Worm (Caenorhabditis elegans): ENCODE data around the gene dyf-17.

The dyf-17 gene

ce11 chrV:19152328-19152727 lies 25.0 kb downstream of the dyf-17 start, which contains the start of gene Y39B6A.69:
Gene Y39B6A.69, minus strand, starts transcription at chrV:19152428.
- TF ChIP-seq efl-1 (GFP tag; optimal IDR thresholded peaks at IDR 0.05) (no peak), ceh-79 (tag; optimal IDR thresholded peaks at IDR 0.05) (no peak), K12H6.12 (tag; optimal IDR thresholded peaks at IDR 0.05) (no peak)

DNA sequence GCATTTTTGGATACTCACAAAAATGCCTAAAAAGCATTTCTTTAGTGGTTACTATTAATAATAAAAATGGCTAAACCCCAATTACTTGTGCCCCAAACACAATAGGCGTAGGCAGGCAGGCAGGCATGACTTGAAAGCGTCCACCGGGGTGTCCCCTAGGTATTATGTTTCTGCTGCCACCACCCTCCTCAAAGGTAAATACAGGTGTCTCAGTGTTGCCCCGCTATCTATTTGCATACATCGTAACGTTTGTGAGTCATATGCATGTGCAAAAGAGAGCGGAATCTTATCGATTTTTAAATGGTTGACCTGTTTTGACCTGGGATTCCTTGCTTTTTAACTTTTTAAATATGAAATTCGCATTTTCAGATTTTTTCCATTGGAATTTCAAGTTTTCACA lies 25.9 kb downstream of the dyf-17 start:
- TF ChIP-seq snpc-4 (GFP tag; optimal IDR thresholded peaks at IDR 0.05) (no peak), snpc-4 (tag; optimal IDR thresholded peaks at IDR 0.05) (no peak), zim-3 (tag; optimal IDR thresholded peaks at IDR 0.05) (no peak), F22D6.2 (tag; optimal IDR thresholded peaks at IDR 0.05) (no peak), ztf-28 (GFP tag; IDR thresholded peaks at IDR 0.05) (no peak), egl-18 (GFP tag; IDR thresholded peaks at IDR 0.05) (no peak), F52B5.7 (tag; optimal IDR thresholded peaks at IDR 0.05) (no peak), Y53F4B.3 (GFP tag; IDR thresholded peaks at IDR 0.05) (no peak)

DNA sequence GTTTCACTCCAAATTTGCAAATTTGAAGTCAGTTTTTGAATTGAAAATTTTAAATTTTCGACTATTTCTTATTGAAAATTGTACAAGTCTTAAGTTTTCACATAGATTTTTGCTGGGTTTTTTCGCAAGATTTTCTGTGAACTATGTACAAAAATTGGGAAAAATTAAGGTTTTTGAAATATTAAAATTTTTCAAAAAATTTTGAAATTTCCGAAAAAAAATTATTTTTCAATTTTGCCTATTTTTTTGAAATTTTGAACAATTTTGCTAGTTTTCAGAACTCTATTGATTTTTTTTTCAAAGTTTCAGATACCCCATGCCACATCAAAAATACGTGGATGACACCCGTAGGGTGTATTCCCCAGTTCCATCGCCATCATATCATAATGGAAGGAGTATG lies 26.5 kb downstream of the dyf-17 start, which contains the start of gene tsp-13:
Gene tsp-13 (plus strand): TSS at position 301 of the 400 bp plus-strand sequence.
- TF ChIP-seq nfya-2 (GFP tag; IDR thresholded peaks at IDR 0.05), result no peak
- TF ChIP-seq Y67H2A.10 (GFP tag; conservative IDR thresholded peaks at IDR 0.05), result no peak
- TF ChIP-seq snpc-1.3 (tag; optimal IDR thresholded peaks at IDR 0.05; ENCODE audit: insufficient read depth), result no peak
- TF ChIP-seq F39B2.1 (GFP tag; IDR thresholded peaks at IDR 0.05), result no peak
- TF ChIP-seq ceh-100 (GFP tag; IDR thresholded peaks at IDR 0.05), result no peak
- no peak for TF ChIP-seq unc-62 (GFP tag; optimal IDR thresholded peaks at IDR 0.05)
- TF ChIP-seq F52B5.7 (tag; optimal IDR thresholded peaks at IDR 0.05), result no peak
- no peak for TF ChIP-seq chd-7 (tag; optimal IDR thresholded peaks at IDR 0.05)
- TF ChIP-seq lin-26 (GFP tag; IDR thresholded peaks at IDR 0.05), result no peak
- no peak for TF ChIP-seq zim-3 (tag; optimal IDR thresholded peaks at IDR 0.05)
- no peak for TF ChIP-seq Y79H2A.3 (GFP tag; conservative IDR thresholded peaks at IDR 0.05)
- TF ChIP-seq athp-1 (tag; optimal IDR thresholded peaks at IDR 0.05), result no peak
- no peak for TF ChIP-seq lag-1 (GFP tag; IDR thresholded peaks at IDR 0.05)
- TF ChIP-seq ztf-26 (tag; optimal IDR thresholded peaks at IDR 0.05), result no peak
- no peak for TF ChIP-seq ekl-4 (GFP tag; IDR thresholded peaks at IDR 0.05)

DNA sequence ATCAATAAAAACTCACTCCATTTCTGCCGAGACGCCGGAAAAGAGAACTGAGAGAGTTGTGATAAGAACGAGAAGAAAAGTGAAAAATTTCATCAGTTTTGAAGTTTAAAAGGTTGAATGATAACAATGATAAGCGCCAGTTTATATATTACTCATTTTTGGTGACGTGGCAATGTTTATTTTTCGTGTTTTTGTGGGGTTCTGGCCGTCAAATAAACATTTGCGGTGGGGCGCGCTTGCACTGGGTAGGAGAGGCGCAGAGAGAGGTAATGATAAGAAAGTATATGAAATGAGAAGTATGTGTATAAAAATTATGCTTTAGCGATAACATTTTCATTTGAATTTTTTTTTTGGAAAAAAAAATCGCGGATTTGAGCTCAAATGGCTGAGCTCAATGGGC lies 31.3 kb downstream of the dyf-17 start, which contains the start of gene Y39B6A.5:
Gene Y39B6A.5 (minus strand): TSS at position 214 of the 400 bp plus-strand sequence.
- TF ChIP-seq F49E8.2 (tag; optimal IDR thresholded peaks at IDR 0.05; ENCODE audit: insufficient read depth) (no peak), rpc-1 (optimal IDR thresholded peaks at IDR 0.05) (no peak), rpc-1 (tag; optimal IDR thresholded peaks at IDR 0.05) (no peak), F33H1.4 (GFP tag; IDR thresholded peaks at IDR 0.05) (no peak), sea-2 (GFP tag; IDR thresholded peaks at IDR 0.05) (no peak), snpc-1.1 (tag; optimal IDR thresholded peaks at IDR 0.05; ENCODE audit: insufficient read depth) (no peak), efl-1 (GFP tag; optimal IDR thresholded peaks at IDR 0.05) (no peak), aptf-3 (GFP tag; IDR thresholded peaks at IDR 0.05) (no peak), sptf-2 (GFP tag; optimal IDR thresholded peaks at IDR 0.05) (no peak), madf-6 (GFP tag; IDR thresholded peaks at IDR 0.05) (no peak), egl-18 (GFP tag; IDR thresholded peaks at IDR 0.05) (no peak), Y95B8A.8 (GFP tag; IDR thresholded peaks at IDR 0.05) (no peak), snpc-1.3 (tag; optimal IDR thresholded peaks at IDR 0.05; ENCODE audit: insufficient read depth) (no peak), hrde-1 (tag; optimal IDR thresholded peaks at IDR 0.05; ENCODE audit: borderline replicate concordance) (no peak), K11D2.4 (GFP tag; IDR thresholded peaks at IDR 0.05) (no peak), lsy-27 (tag; optimal IDR thresholded peaks at IDR 0.05; ENCODE audit: borderline replicate concordance, insufficient read depth) (no peak), lir-1 (GFP tag; conservative IDR thresholded peaks at IDR 0.05) (no peak), hmg-1.2 (GFP tag; IDR thresholded peaks at IDR 0.05) (no peak; the same call in 1 of the 2 replicates), F39B2.1 (GFP tag; IDR thresholded peaks at IDR 0.05) (no peak), F52B5.7 (tag; optimal IDR thresholded peaks at IDR 0.05) (no peak), nfya-2 (GFP tag; IDR thresholded peaks at IDR 0.05) (no peak), F23B12.7 (tag; optimal IDR thresholded peaks at IDR 0.05; ENCODE audit: insufficient read depth) (peak; percentile 16), athp-1 (tag; optimal IDR thresholded peaks at IDR 0.05) (no peak), mes-4 (tag; optimal IDR thresholded peaks at IDR 0.05) (no peak), attf-6 (GFP tag; IDR thresholded peaks at IDR 0.05) (no peak), K12H6.12 (tag; optimal IDR thresholded peaks at IDR 0.05) (peak; percentile 6), ceh-91 (GFP tag; IDR thresholded peaks at IDR 0.05) (no peak)

Data from whole organism, young adult.